Worm (Caenorhabditis elegans): ENCODE measurements around the gene srv-21.

- TF ChIP-seq lin-13 (GFP tag; optimal IDR thresholded peaks at IDR 0.05), result no peak
- no peak for TF ChIP-seq nhr-12 (tag; optimal IDR thresholded peaks at IDR 0.05)
These were observed 14.1 kb upstream of the srv-21 start, which contains the start of gene H04M03.3 for ce11 chrIV:5891265-5891664.

Measured in whole organism, L1 larva.